Worm (Caenorhabditis elegans) whole organism, midembryonic: ENCODE results near the gene Y22D7AL.10.

Source experiments
- T22C8.4 ChIP-seq: fragments of 200-800 bp; sonication (Bioruptor generic); IDR thresholded peaks from 2 replicates; pipeline ENCODE4 v1.3.6; 2022; ENCODE audit warnings: missing genetic modification characterization, missing compliant biosample characterization
- flt-1 ChIP-seq: fragments of 200-800 bp; sonication (Bioruptor generic); IDR thresholded peaks from 2 replicates; pipeline ENCODE4 v1.3.6; 2022; ENCODE audit warnings: missing genetic modification characterization, missing compliant biosample characterization
- klf-2 ChIP-seq: fragments of 200-800 bp; sonication (Bioruptor generic); conservative IDR thresholded peaks from 2 replicates; pipeline ENCODE4 v1.3.6; 2022; ENCODE audit warnings: missing genetic modification reagents, missing genetic modification characterization, missing compliant biosample characterization
- med-1 ChIP-seq: sonication (generic microtip); optimal IDR thresholded peaks from 2 replicates; lab custom pipeline; 2017; ENCODE audit warnings: missing genetic modification characterization, mild to moderate bottlenecking, missing compliant biosample characterization, antibody characterized with exemption, missing genetic modification reagents; ENCODE audit not compliant: insufficient read depth
- ref-1 ChIP-seq: fragments of 200-800 bp; sonication (Bioruptor generic); conservative IDR thresholded peaks from 2 replicates; pipeline ENCODE4 v1.3.6; 2022; ENCODE audit warnings: missing genetic modification reagents, missing genetic modification characterization, missing compliant biosample characterization
- tab-1 ChIP-seq: fragments of 200-800 bp; sonication (Bioruptor generic); IDR thresholded peaks from 2 replicates; pipeline ENCODE4 v1.3.6; 2022; ENCODE audit warnings: missing genetic modification characterization, missing compliant biosample characterization
- ztf-23 ChIP-seq: fragments of 200-800 bp; sonication (Bioruptor generic); IDR thresholded peaks from 2 replicates; pipeline ENCODE4 v1.3.6; 2022; ENCODE audit warnings: missing genetic modification reagents, missing genetic modification characterization, missing compliant biosample characterization
- ztf-29 ChIP-seq: fragments of 200-800 bp; sonication (Bioruptor generic); IDR thresholded peaks from 2 replicates; pipeline ENCODE4 v1.3.6; 2022; ENCODE audit warnings: missing genetic modification reagents, missing genetic modification characterization, missing compliant biosample characterization

ce11 chrIII:1619890-1620289 is 1.2 kb upstream of the Y22D7AL.10 start:
- TF ChIP-seq tab-1 (GFP tag; lab: Robert Waterston, UW) (no peak), med-1 (no peak), flt-1 (GFP tag; lab: Robert Waterston, UW) (no peak), ztf-29 (GFP tag; lab: Robert Waterston, UW) (no peak), T22C8.4 (GFP tag; lab: Robert Waterston, UW) (no peak), klf-2 (no peak), ref-1 (GFP tag; lab: Robert Waterston, UW) (no peak), ztf-23 (GFP tag; lab: Robert Waterston, UW) (no peak)
